Worm (Caenorhabditis elegans): ENCODE data around the gene msi-1.
A peak's percentile ranks its signal among the peaks of the same experiment; 100 is the strongest.

Gene msi-1

ce11 chrIII:3969133-3969532 lies 7.1 kb downstream of the msi-1 start:
- TF ChIP-seq unc-98 (GFP tag; IDR thresholded peaks at IDR 0.05), result no peak
- no peak for TF ChIP-seq dpl-1 (GFP tag; optimal IDR thresholded peaks at IDR 0.05)
- no peak for TF ChIP-seq lin-35 (GFP tag; optimal IDR thresholded peaks at IDR 0.05)
- no peak for TF ChIP-seq rnt-1 (tag; optimal IDR thresholded peaks at IDR 0.05)
- TF ChIP-seq hlh-17 (GFP tag; optimal IDR thresholded peaks at IDR 0.05; ENCODE audit: borderline replicate concordance), result no peak
- no peak for TF ChIP-seq C04F5.9 (tag; optimal IDR thresholded peaks at IDR 0.05)
- TF ChIP-seq alr-1 (tag; optimal IDR thresholded peaks at IDR 0.05; ENCODE audit: borderline replicate concordance), result no peak
- no peak for TF ChIP-seq efl-1 (optimal IDR thresholded peaks at IDR 0.05)
- TF ChIP-seq efl-1 (GFP tag; optimal IDR thresholded peaks at IDR 0.05 in 1 of 2), result peak in 1 of 2 experiments; percentile 61
- TF ChIP-seq lin-14 (GFP tag; optimal IDR thresholded peaks at IDR 0.05), result peak; percentile 45
- no peak for TF ChIP-seq unc-86 (tag; optimal IDR thresholded peaks at IDR 0.05)

- TF ChIP-seq lir-3 (tag; optimal IDR thresholded peaks at IDR 0.05; ENCODE audit: poor library complexity), result no peak
- TF ChIP-seq fkh-10 (GFP tag; optimal IDR thresholded peaks at IDR 0.05), result no peak
- no peak for TF ChIP-seq ceh-8 (GFP tag; optimal IDR thresholded peaks at IDR 0.05)
- no peak for TF ChIP-seq C16A3.4 (tag; optimal IDR thresholded peaks at IDR 0.05)
- no peak for TF ChIP-seq C04F5.9 (tag; optimal IDR thresholded peaks at IDR 0.05)
- TF ChIP-seq rnt-1 (tag; optimal IDR thresholded peaks at IDR 0.05), result no peak
- TF ChIP-seq hlh-4 (tag; optimal IDR thresholded peaks at IDR 0.05), result no peak
- TF ChIP-seq unc-86 (tag; optimal IDR thresholded peaks at IDR 0.05), result no peak
- no peak for TF ChIP-seq unc-62 (GFP tag; optimal IDR thresholded peaks at IDR 0.05)
These were observed 10.0 kb downstream of the msi-1 start for ce11 chrIII:3966143-3966542.

- TF ChIP-seq lin-35 (GFP tag; optimal IDR thresholded peaks at IDR 0.05) (no peak), nhr-85 (tag) (peak; percentile 36)
These were observed 12.0 kb downstream of the msi-1 start, which contains the start of gene R10E9.2 for ce11 chrIII:3964237-3964636. TSS of gene R10E9.2 (minus strand) at chrIII:3964337.

ce11 chrIII:3959987-3960386 lies 16.2 kb downstream of the msi-1 start, which contains the start of gene R10E9.3:
TSS of gene R10E9.3 (plus strand) at chrIII:3960221.
- TF ChIP-seq lin-35 (GFP tag; optimal IDR thresholded peaks at IDR 0.05) (peak in 1 of 2 experiments; percentile 40), mdl-1 (tag; optimal IDR thresholded peaks at IDR 0.05) (peak in 1 of 2 experiments; percentile 5), elt-2 (tag; optimal IDR thresholded peaks at IDR 0.05) (peak; percentile 10), efl-1 (optimal IDR thresholded peaks at IDR 0.05) (no peak), efl-1 (GFP tag; optimal IDR thresholded peaks at IDR 0.05 in 1 of 2) (peak in 1 of 2 experiments; percentile 83), nhr-20 (tag; optimal IDR thresholded peaks at IDR 0.05) (peak; percentile 32), snpc-4 (tag; optimal IDR thresholded peaks at IDR 0.05) (no peak), nhr-90 (tag; optimal IDR thresholded peaks at IDR 0.05; ENCODE audit: poor library complexity) (no peak)

ce11 chrIII:3959206-3959605 lies 17.0 kb downstream of the msi-1 start:
- TF ChIP-seq blmp-1 (tag; optimal IDR thresholded peaks at IDR 0.05) (peak; percentile 53), ztf-11 (tag; optimal IDR thresholded peaks at IDR 0.05) (no peak)

- TF ChIP-seq ceh-90 (tag; optimal IDR thresholded peaks at IDR 0.05) (no peak), nhr-84 (tag; optimal IDR thresholded peaks at IDR 0.05) (no peak), ets-5 (GFP tag; IDR thresholded peaks at IDR 0.05) (no peak), hlh-17 (GFP tag; optimal IDR thresholded peaks at IDR 0.05; ENCODE audit: borderline replicate concordance) (no peak), aly-2 (tag; optimal IDR thresholded peaks at IDR 0.05) (no peak), egl-13 (tag; optimal IDR thresholded peaks at IDR 0.05) (no peak), nhr-11 (tag; optimal IDR thresholded peaks at IDR 0.05) (no peak), lin-15B (tag; optimal IDR thresholded peaks at IDR 0.05) (no peak), C16A3.4 (tag; optimal IDR thresholded peaks at IDR 0.05) (no peak), nhr-28 (tag; optimal IDR thresholded peaks at IDR 0.05) (no peak), dsc-1 (tag; optimal IDR thresholded peaks at IDR 0.05) (no peak), pag-3 (tag; optimal IDR thresholded peaks at IDR 0.05; ENCODE audit: borderline replicate concordance, insufficient read depth) (no peak), ztf-11 (tag; optimal IDR thresholded peaks at IDR 0.05) (no peak)
These were observed 18.3 kb downstream of the msi-1 start for ce11 chrIII:3957850-3958249.

Measured in whole organism, L1 larva.